Worm (Caenorhabditis elegans) whole organism, early embryonic: ENCODE measurements around the gene T05B4.8.

Experiments
- B0310.2 ChIP-seq: sonication (generic microtip); optimal IDR thresholded peaks from 2 replicates; lab custom pipeline; 2016; ENCODE audit warnings: mild to moderate bottlenecking, missing genetic modification characterization, missing compliant biosample characterization
- F13C5.2 ChIP-seq: sonication (generic microtip); optimal IDR thresholded peaks from 2 replicates; lab custom pipeline; 2017; ENCODE audit warnings: mild to moderate bottlenecking, missing genetic modification characterization, inconsistent platforms, missing compliant biosample characterization
- aly-1 ChIP-seq: sonication (generic microtip); optimal IDR thresholded peaks from 2 replicates; lab custom pipeline; 2016; ENCODE audit warnings: missing genetic modification characterization, missing compliant biosample characterization
- ama-1 ChIP-seq: fragments of 150-350 bp; optimal IDR thresholded peaks from 2 replicates; lab custom pipeline; 2014
- ceh-13 ChIP-seq: fragments of 200-800 bp; sonication (Bioruptor generic); optimal IDR thresholded peaks from 2 replicates; lab custom pipeline; 2018; ENCODE audit warnings: mild to moderate bottlenecking, missing genetic modification characterization, missing compliant biosample characterization
- ceh-36 ChIP-seq: sonication (generic microtip); optimal IDR thresholded peaks from 2 replicates; lab custom pipeline; 2016; ENCODE audit warnings: missing genetic modification characterization, inconsistent platforms, missing compliant biosample characterization
- ets-7 ChIP-seq: sonication (generic microtip); optimal IDR thresholded peaks from 2 replicates; lab custom pipeline; 2016; ENCODE audit warnings: missing genotype, missing genetic modification characterization, missing compliant biosample characterization
- flt-1 ChIP-seq: fragments of 200-800 bp; sonication (Bioruptor generic); IDR thresholded peaks from 2 replicates; pipeline ENCODE4 v1.3.6; 2022; ENCODE audit warnings: missing genetic modification characterization, missing compliant biosample characterization
- hmbx-1 ChIP-seq: sonication (generic microtip); optimal IDR thresholded peaks from 2 replicates; lab custom pipeline; 2016; ENCODE audit warnings: mild to moderate bottlenecking, missing genetic modification characterization, missing compliant biosample characterization
- hmg-4 ChIP-seq: fragments of 200-800 bp; sonication (Bioruptor generic); optimal IDR thresholded peaks from 2 replicates; lab custom pipeline; 2018; ENCODE audit warnings: mild to moderate bottlenecking, missing genetic modification characterization, missing compliant biosample characterization
- hnd-1 ChIP-seq: sonication (generic microtip); optimal IDR thresholded peaks from 2 replicates; lab custom pipeline; 2016; ENCODE audit warnings: missing genetic modification characterization, missing compliant biosample characterization
- pes-1 ChIP-seq: fragments of 200-800 bp; sonication (Bioruptor generic); IDR thresholded peaks from 2 replicates; pipeline ENCODE4 v1.3.6; 2022; ENCODE audit warnings: missing genetic modification reagents, missing genetic modification characterization, missing compliant biosample characterization
- scrt-1 ChIP-seq: fragments of 200-800 bp; sonication (Bioruptor generic); IDR thresholded peaks from 2 replicates; pipeline ENCODE4 v1.3.6; 2022; ENCODE audit warnings: missing genetic modification characterization, missing compliant biosample characterization
- sea-1 ChIP-seq: fragments of 200-800 bp; sonication (Bioruptor generic); conservative IDR thresholded peaks from 2 replicates; pipeline ENCODE4 v1.3.6; 2022; ENCODE audit warnings: missing genetic modification characterization, missing compliant biosample characterization
- tbx-11 ChIP-seq: fragments of 200-800 bp; sonication (Bioruptor generic); IDR thresholded peaks from 2 replicates; pipeline ENCODE4 v1.3.6; 2022; ENCODE audit warnings: missing genetic modification characterization, missing compliant biosample characterization
- tbx-37 ChIP-seq: fragments of 200-800 bp; sonication (Bioruptor generic); conservative IDR thresholded peaks from 2 replicates; pipeline ENCODE4 v1.3.6; 2022; ENCODE audit warnings: missing genetic modification reagents, missing genetic modification characterization, missing compliant biosample characterization
- tra-4 ChIP-seq: sonication (generic microtip); optimal IDR thresholded peaks from 2 replicates; lab custom pipeline; 2017; ENCODE audit warnings: missing genetic modification characterization, missing compliant biosample characterization

T05B4.8 gene

ce11 chrV:4116071-4116470 lies at the start of gene T05B4.8:
Gene T05B4.8 (minus strand): TSS chrV:4116171.
- TF ChIP-seq B0310.2 (tag; lab: Kevin White, UChicago), result no peak

- TF ChIP-seq tbx-37 (no peak), pes-1 (no peak), ets-7 (tag; lab: Kevin White, UChicago) (no peak), hnd-1 (tag; lab: Kevin White, UChicago) (no peak), scrt-1 (GFP tag; lab: Robert Waterston, UW) (no peak), hmbx-1 (tag; lab: Kevin White, UChicago) (no peak), tbx-11 (no peak), F13C5.2 (no peak), tra-4 (tag; lab: Kevin White, UChicago) (no peak), ceh-36 (no peak), ama-1 (lab: Kevin White, UChicago) (no peak), hmg-4 (no peak), flt-1 (GFP tag; lab: Robert Waterston, UW) (no peak)
These were observed 48.6 kb upstream of the T05B4.8 start, which contains the start of gene Y45G5AM.3 for ce11 chrV:4164504-4164959. Gene Y45G5AM.3 (plus strand): TSS chrV:4164554.

- no peak for TF ChIP-seq ceh-36
These were observed 47.0 kb upstream of the T05B4.8 start, which contains the start of gene Y45G5AM.4 for ce11 chrV:4162922-4163321. Gene Y45G5AM.4 (plus strand): TSS chrV:4163222.

- TF ChIP-seq ama-1 (lab: Kevin White, UChicago) (no peak), ceh-13 (GFP tag; lab: Kevin White, UChicago) (no peak)
These were observed 44.1 kb upstream of the T05B4.8 start, which contains the start of gene Y45G5AM.5 for ce11 chrV:4160086-4160485. Gene Y45G5AM.5 (plus strand): TSS chrV:4160386.

ce11 chrV:4157291-4157690 lies 41.3 kb upstream of the T05B4.8 start:
- TF ChIP-seq flt-1 (GFP tag; lab: Robert Waterston, UW), result no peak
- no peak for TF ChIP-seq B0310.2 (tag; lab: Kevin White, UChicago)

- TF ChIP-seq ets-7 (tag; lab: Kevin White, UChicago) (no peak), tbx-37 (no peak)
These were observed 36.2 kb upstream of the T05B4.8 start, which contains the start of gene Y45G5AM.6 for ce11 chrV:4152200-4152599. Gene Y45G5AM.6 (minus strand): TSS chrV:4152300.

ce11 chrV:4151400-4151799 lies 35.4 kb upstream of the T05B4.8 start:
- no peak for TF ChIP-seq flt-1 (GFP tag; lab: Robert Waterston, UW)
- TF ChIP-seq hmg-4, result no peak
- TF ChIP-seq ceh-36, result no peak
- no peak for TF ChIP-seq scrt-1 (GFP tag; lab: Robert Waterston, UW)
- TF ChIP-seq tbx-37, result no peak
- TF ChIP-seq hmbx-1 (tag; lab: Kevin White, UChicago), result no peak
- TF ChIP-seq hnd-1 (tag; lab: Kevin White, UChicago), result no peak
- no peak; the same call in 1 of the 2 replicates for TF ChIP-seq pes-1
- no peak for TF ChIP-seq tbx-11
- no peak for TF ChIP-seq sea-1
- no peak for TF ChIP-seq B0310.2 (tag; lab: Kevin White, UChicago)
- TF ChIP-seq ceh-13 (GFP tag; lab: Kevin White, UChicago), result no peak
- TF ChIP-seq F13C5.2, result no peak

ce11 chrV:4144205-4144604 lies 28.2 kb upstream of the T05B4.8 start, which contains the start of gene Y45G5AL.1:
Gene Y45G5AL.1 (plus strand): TSS chrV:4144505.
- TF ChIP-seq flt-1 (GFP tag; lab: Robert Waterston, UW), result no peak
- no peak for TF ChIP-seq hnd-1 (tag; lab: Kevin White, UChicago)
- TF ChIP-seq ceh-13 (GFP tag; lab: Kevin White, UChicago), result no peak
- TF ChIP-seq aly-1 (tag; lab: Kevin White, UChicago), result no peak
- TF ChIP-seq hmg-4, result no peak
- no peak for TF ChIP-seq pes-1
- TF ChIP-seq tbx-37, result no peak
- no peak for TF ChIP-seq ets-7 (tag; lab: Kevin White, UChicago)
- TF ChIP-seq ama-1 (lab: Kevin White, UChicago), result no peak
- TF ChIP-seq ceh-36, result no peak
- TF ChIP-seq tbx-11, result no peak
- no peak for TF ChIP-seq hmbx-1 (tag; lab: Kevin White, UChicago)
- TF ChIP-seq F13C5.2, result no peak
- no peak for TF ChIP-seq B0310.2 (tag; lab: Kevin White, UChicago)

ce11 chrV:4143034-4143433 lies 27.1 kb upstream of the T05B4.8 start:
- TF ChIP-seq pes-1, result no peak
- no peak for TF ChIP-seq tbx-37
- TF ChIP-seq ets-7 (tag; lab: Kevin White, UChicago), result no peak
- TF ChIP-seq ceh-36, result no peak
- TF ChIP-seq aly-1 (tag; lab: Kevin White, UChicago), result no peak
- TF ChIP-seq scrt-1 (GFP tag; lab: Robert Waterston, UW), result no peak

ce11 chrV:4138688-4139087 lies 22.7 kb upstream of the T05B4.8 start, which contains the start of gene lgc-29:
Gene lgc-29 (plus strand): TSS chrV:4138988.
- TF ChIP-seq B0310.2 (tag; lab: Kevin White, UChicago) (no peak), scrt-1 (GFP tag; lab: Robert Waterston, UW) (no peak), aly-1 (tag; lab: Kevin White, UChicago) (no peak), ceh-36 (no peak), ceh-13 (GFP tag; lab: Kevin White, UChicago) (no peak), sea-1 (no peak), tbx-11 (no peak)
